Worm (Caenorhabditis elegans) whole organism, late embryonic: ENCODE measurements around the gene H08J19.1.

Experiments
- Y22D7AL.16 ChIP-seq: sonication (generic microtip); optimal IDR thresholded peaks from 2 replicates; lab custom pipeline; 2016; ENCODE audit warnings: missing genetic modification characterization, missing compliant biosample characterization
- ama-1 ChIP-seq: fragments of 150-350 bp; optimal IDR thresholded peaks from 2 replicates; lab custom pipeline; 2014
- ceh-18 ChIP-seq: sonication (generic microtip); optimal IDR thresholded peaks from 2 replicates; lab custom pipeline; 2016; ENCODE audit warnings: missing genetic modification characterization, missing compliant biosample characterization
- ceh-19 ChIP-seq: fragments of 200-800 bp; sonication (Bioruptor generic); optimal IDR thresholded peaks from 2 replicates; lab custom pipeline; 2018; ENCODE audit warnings: mild to moderate bottlenecking, missing genetic modification characterization, missing compliant biosample characterization
- ceh-2 ChIP-seq: sonication (generic microtip); optimal IDR thresholded peaks from 2 replicates; lab custom pipeline; 2016; ENCODE audit warnings: missing genotype, missing genetic modification characterization, missing compliant biosample characterization
- ceh-22 ChIP-seq: sonication (generic microtip); optimal IDR thresholded peaks from 2 replicates; lab custom pipeline; 2017; ENCODE audit warnings: missing biosample characterization, missing genetic modification characterization
- ceh-24 ChIP-seq: sonication (generic microtip); optimal IDR thresholded peaks from 2 replicates; lab custom pipeline; 2016; ENCODE audit warnings: mild to moderate bottlenecking, missing genetic modification characterization, missing compliant biosample characterization
- ceh-30 ChIP-seq: fragments of 150-350 bp; optimal IDR thresholded peaks from 2 replicates; lab custom pipeline; 2014; ENCODE audit warnings: missing biosample characterization, missing genetic modification characterization
- ceh-31 ChIP-seq: sonication (generic microtip); optimal IDR thresholded peaks from 2 replicates; lab custom pipeline; 2016; ENCODE audit warnings: missing genetic modification characterization, missing compliant biosample characterization
- ceh-34 ChIP-seq: sonication (generic microtip); optimal IDR thresholded peaks from 2 replicates; lab custom pipeline; 2016; ENCODE audit warnings: mild to moderate bottlenecking, missing genetic modification characterization, missing compliant biosample characterization
- ceh-45 ChIP-seq: fragments of 200-800 bp; sonication (Bioruptor generic); IDR thresholded peaks from 2 replicates; pipeline ENCODE4 v1.3.6; 2022; ENCODE audit warnings: missing genetic modification reagents, missing genetic modification characterization, missing compliant biosample characterization
- ceh-48 ChIP-seq: sonication (generic microtip); optimal IDR thresholded peaks from 2 replicates; lab custom pipeline; 2016; ENCODE audit warnings: missing genetic modification characterization, inconsistent platforms, missing compliant biosample characterization
- ceh-6 ChIP-seq: fragments of 200-800 bp; sonication (Bioruptor generic); optimal IDR thresholded peaks from 2 replicates; lab custom pipeline; 2018; ENCODE audit warnings: mild to moderate bottlenecking, missing genetic modification characterization, missing compliant biosample characterization
- ceh-9 ChIP-seq: sonication (generic microtip); optimal IDR thresholded peaks from 2 replicates; lab custom pipeline; 2016; ENCODE audit warnings: mild to moderate bottlenecking, missing genetic modification characterization, inconsistent platforms, missing compliant biosample characterization
- che-1 ChIP-seq: sonication (generic microtip); optimal IDR thresholded peaks from 2 replicates; lab custom pipeline; 2016; ENCODE audit warnings: mild to moderate bottlenecking, missing genetic modification characterization, missing compliant biosample characterization
- dve-1 ChIP-seq: sonication (generic microtip); optimal IDR thresholded peaks from 2 replicates; lab custom pipeline; 2017; ENCODE audit warnings: antibody characterized with exemption, mild to moderate bottlenecking, missing genetic modification characterization, missing compliant biosample characterization
- elt-2 ChIP-seq: sonication (generic microtip); optimal IDR thresholded peaks from 2 replicates; lab custom pipeline; 2016; ENCODE audit warnings: missing genetic modification reagents, missing genetic modification characterization, missing compliant biosample characterization
- elt-4 ChIP-seq: sonication (generic microtip); optimal IDR thresholded peaks from 2 replicates; lab custom pipeline; 2016; ENCODE audit warnings: missing genetic modification characterization, missing compliant biosample characterization
- ets-4 ChIP-seq: sonication (generic microtip); optimal IDR thresholded peaks from 2 replicates; lab custom pipeline; 2016; ENCODE audit warnings: missing genetic modification characterization, missing compliant biosample characterization
- eyg-1 ChIP-seq: sonication (generic microtip); optimal IDR thresholded peaks from 2 replicates; lab custom pipeline; 2016; ENCODE audit warnings: missing genotype, missing genetic modification characterization, missing compliant biosample characterization
- fkh-10 ChIP-seq: fragments of 150-350 bp; optimal IDR thresholded peaks from 2 replicates; lab custom pipeline; 2014; ENCODE audit warnings: missing biosample characterization, missing genetic modification reagents, missing genetic modification characterization
- fkh-6 ChIP-seq: sonication (generic microtip); optimal IDR thresholded peaks from 2 replicates; lab custom pipeline; 2016; ENCODE audit warnings: missing genetic modification characterization, missing compliant biosample characterization
- hlh-13 ChIP-seq: fragments of 200-800 bp; sonication (Bioruptor generic); optimal IDR thresholded peaks from 2 replicates; lab custom pipeline; 2018; ENCODE audit warnings: mild to moderate bottlenecking, missing genetic modification characterization, missing compliant biosample characterization
- hlh-15 ChIP-seq: sonication (generic microtip); optimal IDR thresholded peaks from 2 replicates; lab custom pipeline; 2016; ENCODE audit warnings: missing genetic modification characterization, missing compliant biosample characterization
- hlh-30 ChIP-seq: sonication (generic microtip); optimal IDR thresholded peaks from 2 replicates; lab custom pipeline; 2017; ENCODE audit warnings: antibody characterized with exemption, missing genetic modification characterization, missing compliant biosample characterization; ENCODE audit not compliant: insufficient read depth
- hlh-6 ChIP-seq: sonication (generic microtip); optimal IDR thresholded peaks from 2 replicates; lab custom pipeline; 2016; ENCODE audit warnings: missing genotype, missing genetic modification characterization, missing compliant biosample characterization
- lin-11 ChIP-seq: fragments of 200-800 bp; sonication (Bioruptor generic); optimal IDR thresholded peaks from 2 replicates; lab custom pipeline; 2018; ENCODE audit warnings: mild to moderate bottlenecking, missing genetic modification characterization, missing compliant biosample characterization
- madf-2 ChIP-seq: sonication (generic microtip); optimal IDR thresholded peaks from 2 replicates; lab custom pipeline; 2017; ENCODE audit warnings: missing genetic modification characterization, missing compliant biosample characterization
- mec-3 ChIP-seq: sonication (generic microtip); optimal IDR thresholded peaks from 2 replicates; lab custom pipeline; 2016; ENCODE audit warnings: borderline replicate concordance, missing genetic modification characterization, missing compliant biosample characterization
- nfya-1 ChIP-seq: sonication (generic microtip); optimal IDR thresholded peaks from 2 replicates; lab custom pipeline; 2017; ENCODE audit warnings: missing genetic modification characterization, mild to moderate bottlenecking, missing compliant biosample characterization, antibody characterized with exemption, moderate library complexity
- npax-4 ChIP-seq: sonication (generic microtip); optimal IDR thresholded peaks from 2 replicates; lab custom pipeline; 2016; ENCODE audit warnings: missing genetic modification characterization, missing compliant biosample characterization
- pag-3 ChIP-seq: sonication (generic microtip); optimal IDR thresholded peaks from 2 replicates; lab custom pipeline; 2016; ENCODE audit warnings: missing compliant biosample characterization, missing genetic modification characterization, borderline replicate concordance
- pat-9 ChIP-seq: fragments of 200-800 bp; sonication (Bioruptor generic); optimal IDR thresholded peaks from 2 replicates; lab custom pipeline; 2018; ENCODE audit warnings: mild to moderate bottlenecking, missing genetic modification characterization, moderate library complexity, missing compliant biosample characterization
- pha-2 ChIP-seq: sonication (generic microtip); optimal IDR thresholded peaks from 2 replicates; lab custom pipeline; 2017; ENCODE audit warnings: mild to moderate bottlenecking, missing genetic modification characterization, missing compliant biosample characterization
- pha-4 ChIP-seq: fragments of 150-350 bp; optimal IDR thresholded peaks from 2 replicates; lab custom pipeline; 2018; ENCODE audit warnings: missing biosample characterization, missing genetic modification reagents, missing genetic modification characterization
- pros-1 ChIP-seq: fragments of 150-350 bp; optimal IDR thresholded peaks from 2 replicates; lab custom pipeline; 2014; ENCODE audit warnings: missing biosample characterization, missing genetic modification reagents, missing genetic modification characterization
- ref-2 ChIP-seq: sonication (generic microtip); optimal IDR thresholded peaks from 2 replicates; lab custom pipeline; 2016; ENCODE audit warnings: missing genetic modification characterization, missing compliant biosample characterization
- rnt-1 ChIP-seq: sonication (generic microtip); optimal IDR thresholded peaks from 2 replicates; lab custom pipeline; 2016; ENCODE audit warnings: missing genetic modification characterization, missing compliant biosample characterization
- sox-4 ChIP-seq: sonication (generic microtip); optimal IDR thresholded peaks from 2 replicates; lab custom pipeline; 2017; ENCODE audit warnings: mild to moderate bottlenecking, missing genetic modification characterization, inconsistent platforms, missing compliant biosample characterization
- tbx-7 ChIP-seq: sonication (generic microtip); optimal IDR thresholded peaks from 2 replicates; lab custom pipeline; 2016; ENCODE audit warnings: missing genotype, missing genetic modification characterization, missing compliant biosample characterization
- unc-42 ChIP-seq: sonication (generic microtip); optimal IDR thresholded peaks from 2 replicates; lab custom pipeline; 2016; ENCODE audit warnings: missing genotype, missing genetic modification characterization, missing compliant biosample characterization
- unc-55 ChIP-seq: sonication (generic microtip); optimal IDR thresholded peaks from 2 replicates; lab custom pipeline; 2017; ENCODE audit warnings: missing biosample characterization, missing genetic modification reagents, missing genetic modification characterization
- unc-86 ChIP-seq: sonication (generic microtip); optimal IDR thresholded peaks from 2 replicates; lab custom pipeline; 2016; ENCODE audit warnings: missing genetic modification characterization, missing compliant biosample characterization
- zip-5 ChIP-seq: sonication (generic microtip); optimal IDR thresholded peaks from 2 replicates; lab custom pipeline; 2016; ENCODE audit warnings: missing genetic modification characterization, missing compliant biosample characterization
- ztf-16 ChIP-seq: sonication (generic microtip); optimal IDR thresholded peaks from 2 replicates; lab custom pipeline; 2017; ENCODE audit warnings: missing genetic modification characterization, missing compliant biosample characterization

The H08J19.1 gene

DNA sequence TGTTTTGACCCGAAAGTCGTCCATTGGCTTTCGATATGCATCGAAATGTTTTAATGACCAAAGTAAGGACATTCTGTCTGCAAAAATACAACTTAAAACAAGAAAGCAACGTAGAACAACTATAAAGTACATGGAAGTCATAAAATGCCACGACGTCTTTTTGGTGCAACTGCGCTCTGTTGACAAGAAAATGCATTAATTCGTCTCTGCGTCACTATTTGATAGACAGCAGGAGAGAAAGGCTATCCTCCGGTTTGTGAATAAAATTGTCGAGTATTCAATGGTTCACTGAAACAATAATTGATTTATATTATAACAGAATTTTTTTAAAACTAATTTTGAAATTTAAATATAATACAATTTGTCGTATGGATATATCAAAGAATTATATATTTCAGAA, 26.3 kb upstream of the H08J19.1 start, which contains the start of gene ergi-3:
TSS of gene ergi-3 (minus strand) at position 311 of the 400 bp plus-strand sequence.
- TF ChIP-seq ztf-16 (no peak), dve-1 (tag; lab: Kevin White, UChicago) (peak; percentile 28), fkh-10 (GFP tag; lab: Kevin White, UChicago) (no peak), ceh-48 (tag; lab: Kevin White, UChicago) (no peak), ceh-19 (no peak), elt-4 (tag; lab: Kevin White, UChicago) (no peak), ceh-45 (GFP tag; lab: Robert Waterston, UW) (0 out of 2 replicates have a peak, but pooled peaks have one; percentile 24), mec-3 (tag; lab: Kevin White, UChicago) (no peak), fkh-6 (tag; lab: Kevin White, UChicago) (no peak), ceh-31 (tag; lab: Kevin White, UChicago) (peak; percentile 43), pha-4 (no peak), ref-2 (tag; lab: Kevin White, UChicago) (no peak), hlh-13 (no peak), tbx-7 (tag; lab: Kevin White, UChicago) (no peak), ceh-24 (tag; lab: Kevin White, UChicago) (no peak), ama-1 (lab: Kevin White, UChicago) (no peak), madf-2 (no peak), hlh-6 (tag; lab: Kevin White, UChicago) (no peak), Y22D7AL.16 (tag; lab: Kevin White, UChicago) (no peak), pros-1 (tag; lab: Kevin White, UChicago) (peak; percentile 7), unc-42 (peak; percentile 84), hlh-30 (tag; lab: Kevin White, UChicago) (no peak), unc-55 (GFP tag; lab: Kevin White, UChicago) (peak; percentile 75), unc-86 (no peak), ceh-18 (peak; percentile 25), pag-3 (tag; lab: Kevin White, UChicago) (no peak), pat-9 (tag; lab: Kevin White, UChicago) (no peak), ceh-30 (no peak), ets-4 (tag; lab: Kevin White, UChicago) (no peak), ceh-2 (tag; lab: Kevin White, UChicago) (no peak), nfya-1 (peak; percentile 18), ceh-22 (tag; lab: Kevin White, UChicago) (no peak), ceh-9 (tag; lab: Kevin White, UChicago) (no peak), pha-2 (tag; lab: Kevin White, UChicago) (no peak), zip-5 (tag; lab: Kevin White, UChicago) (no peak), sox-4 (tag; lab: Kevin White, UChicago) (no peak), npax-4 (tag; lab: Kevin White, UChicago) (no peak), che-1 (tag; lab: Kevin White, UChicago) (no peak)

DNA sequence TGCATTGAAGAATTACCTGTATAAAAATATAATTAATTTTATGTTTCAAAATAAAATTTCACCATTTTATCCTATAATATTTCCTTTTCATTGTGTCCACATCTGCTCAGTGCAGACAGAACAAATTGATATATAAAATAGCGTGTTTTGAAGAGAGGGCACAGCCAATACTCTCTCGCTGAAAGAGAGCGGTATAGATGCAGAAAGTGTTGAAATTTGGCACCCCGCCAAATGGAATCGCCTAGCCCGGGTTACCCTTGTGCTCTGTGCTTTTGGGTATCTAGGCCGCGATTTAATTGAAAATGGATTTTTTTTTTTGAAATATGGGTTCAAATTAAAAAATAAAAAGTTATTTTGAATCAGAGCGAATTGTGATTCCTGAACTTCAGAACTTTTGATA, 25.6 kb upstream of the H08J19.1 start:
- no peak for TF ChIP-seq ceh-48 (tag; lab: Kevin White, UChicago)
- TF ChIP-seq ceh-34 (tag; lab: Kevin White, UChicago): peak; percentile 67
- no peak for TF ChIP-seq eyg-1
- peak; percentile 29 for TF ChIP-seq unc-42

DNA sequence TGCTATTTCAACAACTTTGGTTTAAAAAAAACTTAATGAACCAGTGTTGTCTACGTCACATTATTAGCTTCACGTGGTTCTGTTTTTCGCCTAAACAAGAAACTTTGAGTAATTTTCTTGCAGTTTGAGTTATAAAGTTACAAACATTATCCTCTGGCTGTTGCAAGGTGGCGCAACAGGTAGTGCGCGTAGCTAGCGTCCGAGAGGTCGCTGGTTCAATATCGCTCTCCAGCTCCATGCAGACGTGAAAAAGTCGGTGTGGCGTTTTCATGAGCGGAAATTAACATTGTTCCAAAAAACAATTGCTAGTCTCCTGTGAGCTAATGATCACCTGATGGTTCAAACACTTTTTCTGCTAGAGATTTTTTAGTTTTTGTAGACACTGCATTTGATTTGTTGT, 23.5 kb upstream of the H08J19.1 start:
- TF ChIP-seq elt-2 (tag; lab: Kevin White, UChicago) (no peak), hlh-15 (no peak), lin-11 (tag; lab: Kevin White, UChicago) (no peak), ztf-16 (no peak), ceh-6 (GFP tag; lab: Kevin White, UChicago) (no peak), unc-42 (no peak), rnt-1 (tag; lab: Kevin White, UChicago) (no peak)
